Worm (Caenorhabditis elegans) whole organism, L2 larva: ENCODE measurements around the gene tyr-6.

Source experiments
- F13H6.1 ChIP-seq: sonication (generic microtip); optimal IDR thresholded peaks from 2 replicates; lab custom pipeline; 2016; ENCODE audit warnings: missing genetic modification characterization, missing compliant biosample characterization
- R02D3.7 ChIP-seq: fragments of 150-350 bp; optimal IDR thresholded peaks from 2 replicates; lab custom pipeline; 2014; ENCODE audit warnings: missing biosample characterization, missing genetic modification characterization
- ZK546.5 ChIP-seq: sonication (generic microtip); optimal IDR thresholded peaks from 2 replicates; lab custom pipeline; 2017; ENCODE audit warnings: missing biosample characterization, missing genetic modification characterization
- alr-1 ChIP-seq: fragments of 150-350 bp; optimal IDR thresholded peaks from 2 replicates; lab custom pipeline; 2014; ENCODE audit warnings: missing biosample characterization, missing genetic modification characterization
- egl-27 ChIP-seq: sonication (generic microtip); optimal IDR thresholded peaks from 3 replicates; lab custom pipeline; 2017; ENCODE audit warnings: missing biosample characterization, missing genetic modification reagents, missing genetic modification characterization
- fos-1 ChIP-seq: fragments of 150-350 bp; optimal IDR thresholded peaks from 2 replicates; lab custom pipeline; 2014; ENCODE audit warnings: missing biosample characterization, missing genetic modification characterization
- lin-11 ChIP-seq: fragments of 150-350 bp; sonication (generic microtip); optimal IDR thresholded peaks from 2 replicates; lab custom pipeline; 2014; ENCODE audit warnings: missing biosample characterization, missing genetic modification characterization, inconsistent platforms, mixed read lengths
- lin-39 ChIP-seq: fragments of 150-350 bp; optimal IDR thresholded peaks from 2 replicates; lab custom pipeline; 2014; ENCODE audit warnings: missing biosample characterization, missing genetic modification reagents, missing genetic modification characterization
- mab-5 ChIP-seq: fragments of 150-350 bp; optimal IDR thresholded peaks from 2 replicates; lab custom pipeline; 2014; ENCODE audit warnings: missing biosample characterization, missing genetic modification characterization
- nhr-77 ChIP-seq: fragments of 150-350 bp; optimal IDR thresholded peaks from 2 replicates; lab custom pipeline; 2014; ENCODE audit warnings: missing biosample characterization, missing genetic modification characterization
- unc-62 ChIP-seq: fragments of 150-350 bp; optimal IDR thresholded peaks from 2 replicates; lab custom pipeline; 2014; ENCODE audit warnings: missing biosample characterization, missing genetic modification reagents, missing genetic modification characterization
- ztf-11 ChIP-seq: sonication (generic microtip); optimal IDR thresholded peaks from 2 replicates; lab custom pipeline; 2017; ENCODE audit warnings: missing biosample characterization, missing genetic modification characterization

DNA sequence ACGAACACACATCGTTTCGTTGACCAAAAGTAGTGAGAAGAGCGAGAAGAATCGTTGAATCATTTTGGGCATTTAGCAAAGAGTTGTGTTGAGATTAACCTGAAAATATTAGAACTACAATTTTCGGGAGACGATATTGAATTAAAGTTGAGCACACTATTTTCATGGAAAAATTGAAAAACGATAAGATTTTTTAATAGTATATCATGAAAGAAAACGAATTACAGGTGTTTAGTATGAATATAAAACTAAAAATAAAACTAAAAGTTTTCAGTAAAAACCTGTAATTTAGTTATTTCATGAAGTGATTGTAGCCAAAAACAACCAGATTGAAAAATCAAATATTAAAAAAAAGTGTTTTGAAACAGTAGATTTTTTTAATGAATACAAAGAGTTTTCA, 22.8 kb upstream of the tyr-6 start, which contains the start of gene lgc-10:
- no peak for TF ChIP-seq nhr-77 (tag; lab: Kevin White, UChicago)
- TF ChIP-seq mab-5 (tag; lab: Kevin White, UChicago) = no peak
- TF ChIP-seq F13H6.1 (tag; lab: Kevin White, UChicago) = no peak
- TF ChIP-seq ZK546.5 (tag; lab: Kevin White, UChicago) = no peak
- no peak for TF ChIP-seq lin-39 (tag; lab: Kevin White, UChicago)
- TF ChIP-seq lin-11 = no peak
- TF ChIP-seq egl-27 (tag; lab: Kevin White, UChicago) = no peak
- no peak for TF ChIP-seq ztf-11 (tag; lab: Kevin White, UChicago)
- TF ChIP-seq unc-62 (GFP tag; lab: Kevin White, UChicago) = no peak
- TF ChIP-seq alr-1 (tag; lab: Kevin White, UChicago) = no peak
- no peak for TF ChIP-seq fos-1 (tag; lab: Kevin White, UChicago)
- TF ChIP-seq R02D3.7 = no peak
